Worm (Caenorhabditis elegans) whole organism, L4 larva: ENCODE results near the gene nhr-291.

Experiments
- D1046.2 ChIP-seq: fragments of 200-800 bp; sonication (Bioruptor generic); IDR thresholded peaks from 2 replicates; pipeline ENCODE4 v1.3.6; 2022; ENCODE audit warnings: missing genetic modification characterization, missing compliant biosample characterization
- F37D6.2 ChIP-seq: sonication (generic microtip); optimal IDR thresholded peaks from 2 replicates; lab custom pipeline; 2016; ENCODE audit warnings: mild to moderate bottlenecking, missing genetic modification characterization, missing compliant biosample characterization
- F44E2.7 ChIP-seq: fragments of 200-800 bp; sonication (Bioruptor generic); IDR thresholded peaks from 2 replicates; pipeline ENCODE4 v2.1.2; 2022; ENCODE audit warnings: missing genetic modification characterization, missing compliant biosample characterization
- F49E8.2 ChIP-seq: sonication (generic microtip); optimal IDR thresholded peaks from 2 replicates; lab custom pipeline; 2016; ENCODE audit warnings: missing compliant biosample characterization, mild to moderate bottlenecking, missing genetic modification characterization, borderline replicate concordance
- T20F7.1 ChIP-seq: fragments of 200-800 bp; sonication (Bioruptor generic); optimal IDR thresholded peaks from 2 replicates; lab custom pipeline; 2018; ENCODE audit warnings: mild to moderate bottlenecking, missing genetic modification characterization, missing compliant biosample characterization
- Y105C5A.15 ChIP-seq: fragments of 200-800 bp; sonication (Bioruptor generic); IDR thresholded peaks from 2 replicates; pipeline ENCODE4 v1.3.6; 2022; ENCODE audit warnings: missing genetic modification characterization, missing compliant biosample characterization
- Y5F2A.4 ChIP-seq: fragments of 200-800 bp; sonication (Bioruptor generic); optimal IDR thresholded peaks from 2 replicates; lab custom pipeline; 2018; ENCODE audit warnings: mild to moderate bottlenecking, missing genetic modification characterization, missing compliant biosample characterization
- ZK337.2 ChIP-seq: fragments of 200-800 bp; sonication (Bioruptor generic); IDR thresholded peaks from 2 replicates; pipeline ENCODE4 v1.3.6; 2022; ENCODE audit warnings: missing genetic modification reagents, missing genetic modification characterization, missing compliant biosample characterization
- ZK546.5 ChIP-seq, 2 experiments: sonication (generic microtip); optimal IDR thresholded peaks; 2 replicates each; lab custom pipeline; 2017; ENCODE audit warnings: missing biosample characterization in 2 of 2, missing genetic modification characterization in 2 of 2
- aly-2 ChIP-seq: sonication (generic microtip); optimal IDR thresholded peaks from 2 replicates; lab custom pipeline; 2018; ENCODE audit warnings: missing biosample characterization, missing genetic modification characterization
- ama-1 ChIP-seq: fragments of 150-350 bp; optimal IDR thresholded peaks from 2 replicates; lab custom pipeline; 2014; ENCODE audit warnings: inconsistent platforms, mixed read lengths
- attf-4 ChIP-seq: sonication (generic microtip); optimal IDR thresholded peaks from 3 replicates; lab custom pipeline; 2017; ENCODE audit warnings: missing biosample characterization, missing genetic modification characterization
- ceh-32 ChIP-seq: sonication (generic microtip); optimal IDR thresholded peaks from 2 replicates; lab custom pipeline; 2016; ENCODE audit warnings: mild to moderate bottlenecking, missing genetic modification characterization, missing compliant biosample characterization; ENCODE audit not compliant: poor library complexity
- ceh-62 ChIP-seq: sonication (generic microtip); optimal IDR thresholded peaks from 2 replicates; lab custom pipeline; 2017; ENCODE audit warnings: missing biosample characterization, missing genetic modification characterization
- ceh-82 ChIP-seq: sonication (generic microtip); optimal IDR thresholded peaks from 2 replicates; lab custom pipeline; 2017; ENCODE audit warnings: missing biosample characterization, missing genetic modification characterization
- daf-12 ChIP-seq: fragments of 150-350 bp; optimal IDR thresholded peaks from 2 replicates; lab custom pipeline; 2014; ENCODE audit warnings: missing biosample characterization, missing genetic modification reagents, missing genetic modification characterization
- daf-19 ChIP-seq: fragments of 200-800 bp; sonication (Bioruptor generic); conservative IDR thresholded peaks from 2 replicates; pipeline ENCODE4 v1.3.6; 2022; ENCODE audit warnings: missing genetic modification characterization, missing compliant biosample characterization
- dmd-6 ChIP-seq: fragments of 200-800 bp; sonication (Bioruptor generic); IDR thresholded peaks from 2 replicates; pipeline ENCODE4 v1.3.6; 2022; ENCODE audit warnings: missing genetic modification reagents, missing genetic modification characterization, missing compliant biosample characterization
- dmd-8 ChIP-seq: fragments of 200-800 bp; sonication (Bioruptor generic); IDR thresholded peaks from 2 replicates; pipeline ENCODE4 v1.3.6; 2022; ENCODE audit warnings: missing genetic modification characterization, missing compliant biosample characterization
- duxl-1 ChIP-seq: sonication (generic microtip); optimal IDR thresholded peaks from 2 replicates; lab custom pipeline; 2016; ENCODE audit warnings: mild to moderate bottlenecking, missing genetic modification characterization, moderate library complexity, missing compliant biosample characterization; ENCODE audit not compliant: poor library complexity
- fkh-10 ChIP-seq: fragments of 150-350 bp; optimal IDR thresholded peaks from 2 replicates; lab custom pipeline; 2014; ENCODE audit warnings: missing biosample characterization, missing genetic modification reagents, missing genetic modification characterization
- fos-1 ChIP-seq: fragments of 150-350 bp; optimal IDR thresholded peaks from 2 replicates; lab custom pipeline; 2014; ENCODE audit warnings: missing biosample characterization, missing genetic modification characterization
- lin-1 ChIP-seq: fragments of 200-800 bp; sonication (Bioruptor generic); IDR thresholded peaks from 2 replicates; pipeline ENCODE4 v1.3.6; 2022; ENCODE audit warnings: missing genetic modification reagents, missing genetic modification characterization, missing compliant biosample characterization
- lin-13 ChIP-seq: fragments of 150-350 bp; optimal IDR thresholded peaks from 2 replicates; lab custom pipeline; 2014; ENCODE audit warnings: missing biosample characterization, missing genetic modification reagents, missing genetic modification characterization
- lir-3 ChIP-seq: sonication (generic microtip); optimal IDR thresholded peaks from 2 replicates; lab custom pipeline; 2016; ENCODE audit warnings: mild to moderate bottlenecking, missing genetic modification characterization, missing compliant biosample characterization
- madf-5 ChIP-seq, 2 experiments: fragments of 200-800 bp; sonication (Bioruptor generic); IDR thresholded peaks; 2 replicates each; pipeline ENCODE4 v1.3.6; 2022; ENCODE audit warnings: missing compliant biosample characterization in 2 of 2, missing genetic modification characterization in 2 of 2
- nhr-10 ChIP-seq: fragments of 150-350 bp; optimal IDR thresholded peaks from 2 replicates; lab custom pipeline; 2014; ENCODE audit warnings: missing biosample characterization, missing genetic modification characterization
- nhr-11 ChIP-seq: fragments of 150-350 bp; optimal IDR thresholded peaks from 2 replicates; lab custom pipeline; 2014; ENCODE audit warnings: missing biosample characterization, missing genetic modification characterization
- nhr-237 ChIP-seq: sonication (generic microtip); optimal IDR thresholded peaks from 2 replicates; lab custom pipeline; 2017; ENCODE audit warnings: missing biosample characterization, missing genetic modification characterization
- nhr-25 ChIP-seq: sonication (generic microtip); optimal IDR thresholded peaks from 2 replicates; lab custom pipeline; 2017; ENCODE audit warnings: missing genetic modification characterization, mild to moderate bottlenecking, missing compliant biosample characterization, antibody characterized with exemption, moderate library complexity, borderline replicate concordance; ENCODE audit not compliant: insufficient read depth
- nhr-48 ChIP-seq: sonication (generic microtip); optimal IDR thresholded peaks from 2 replicates; lab custom pipeline; 2016; ENCODE audit warnings: mild to moderate bottlenecking, missing genetic modification characterization, missing compliant biosample characterization
- nhr-6 ChIP-seq: fragments of 150-350 bp; optimal IDR thresholded peaks from 2 replicates; lab custom pipeline; 2014; ENCODE audit warnings: missing biosample characterization, missing genetic modification characterization
- pqm-1 ChIP-seq: sonication (generic microtip); optimal IDR thresholded peaks from 2 replicates; lab custom pipeline; 2017; ENCODE audit warnings: missing biosample characterization, missing genetic modification characterization
- rbr-2 ChIP-seq: sonication (generic microtip); optimal IDR thresholded peaks from 2 replicates; lab custom pipeline; 2016; ENCODE audit warnings: missing genotype, missing genetic modification characterization, missing compliant biosample characterization
- sdz-12 ChIP-seq: fragments of 200-800 bp; sonication (Bioruptor generic); optimal IDR thresholded peaks from 2 replicates; lab custom pipeline; 2018; ENCODE audit warnings: mild to moderate bottlenecking, missing genetic modification characterization, missing compliant biosample characterization
- skn-1 ChIP-seq: fragments of 150-350 bp; optimal IDR thresholded peaks from 2 replicates; lab custom pipeline; 2014; ENCODE audit warnings: missing biosample characterization, missing genetic modification characterization
- unc-62 ChIP-seq, 3 experiments: fragments of 150-350 bp in 1 of 3; sonication (generic microtip); optimal IDR thresholded peaks in 2 of 3; peaks in 1 of 3; 1 replicate in 1 of 3; 2 replicates in 2 of 3; lab custom pipeline; 2014 to 2017; ENCODE audit warnings: missing biosample characterization in 3 of 3, missing genetic modification characterization in 3 of 3, missing genetic modification reagents in 3 of 3, missing genotype in 1 of 3
- vab-7 ChIP-seq: fragments of 200-800 bp; sonication (Bioruptor generic); IDR thresholded peaks from 2 replicates; pipeline ENCODE4 v1.3.6; 2022; ENCODE audit warnings: missing genetic modification reagents, missing genetic modification characterization, missing compliant biosample characterization
- zfp-2 ChIP-seq: sonication (generic microtip); optimal IDR thresholded peaks from 2 replicates; lab custom pipeline; 2016; ENCODE audit warnings: mild to moderate bottlenecking, missing genetic modification characterization, missing compliant biosample characterization
- ztf-7 ChIP-seq: fragments of 150-350 bp; optimal IDR thresholded peaks from 2 replicates; lab custom pipeline; 2014; ENCODE audit warnings: missing biosample characterization, missing genetic modification characterization

The nhr-291 gene

ce11 chrV:15305502-15305901 lies 13.3 kb upstream of the nhr-291 start, which contains the start of gene T26H8.5:
TSS of gene T26H8.5 (minus strand) at chrV:15305602.
- no peak for TF ChIP-seq T20F7.1 (GFP tag; lab: Kevin White, UChicago)
- no peak for TF ChIP-seq fos-1
- TF ChIP-seq lin-13: no peak
- no peak for TF ChIP-seq F37D6.2 (tag; lab: Kevin White, UChicago)
- no peak for TF ChIP-seq skn-1 (tag; lab: Kevin White, UChicago)
- no peak for TF ChIP-seq rbr-2 (tag; lab: Kevin White, UChicago)
- no peak for TF ChIP-seq ceh-82
- no peak for TF ChIP-seq Y5F2A.4 (GFP tag; lab: Kevin White, UChicago)
- TF ChIP-seq F49E8.2: no peak
- no peak for TF ChIP-seq ztf-7 (tag; lab: Kevin White, UChicago)
- no peak for TF ChIP-seq pqm-1 (tag; lab: Kevin White, UChicago)
- no peak for TF ChIP-seq fkh-10 (GFP tag; lab: Kevin White, UChicago)
- TF ChIP-seq nhr-11 (tag; lab: Kevin White, UChicago): no peak
- no peak for TF ChIP-seq lin-1 (GFP tag; lab: Robert Waterston, UW)
- no peak for TF ChIP-seq daf-19 (GFP tag; lab: Robert Waterston, UW)

- TF ChIP-seq nhr-6: no peak
- TF ChIP-seq duxl-1: no peak
- TF ChIP-seq unc-62 (GFP tag; optimal IDR thresholded peaks at IDR 0.05 in 1 of 2; lab: Kevin White, UChicago): no peak
- TF ChIP-seq unc-62 (tag; optimal IDR thresholded peaks at IDR 0.05; lab: Kevin White, UChicago): no peak
- no peak for TF ChIP-seq dmd-6 (GFP tag; lab: Robert Waterston, UW)
- no peak for TF ChIP-seq zfp-2
- TF ChIP-seq F44E2.7 (GFP tag; lab: Robert Waterston, UW): no peak
- TF ChIP-seq vab-7 (GFP tag; lab: Robert Waterston, UW): no peak
- no peak for TF ChIP-seq ama-1
- TF ChIP-seq, all 104 proteins: peak for 0
Measured at ce11 chrV:15306745-15307144, 12.0 kb upstream of the nhr-291 start, which contains the start of gene T26H8.4. TSS of gene T26H8.4 (minus strand) at chrV:15306845.

ce11 chrV:15309011-15309410 lies 9.8 kb upstream of the nhr-291 start, which contains the start of gene srz-10:
TSS of gene srz-10 (minus strand) at chrV:15309098.
- TF ChIP-seq ZK546.5 (tag; optimal IDR thresholded peaks at IDR 0.05; lab: Kevin White, UChicago) (no peak), D1046.2 (GFP tag; lab: Robert Waterston, UW) (no peak), nhr-10 (tag; lab: Kevin White, UChicago) (no peak), dmd-8 (GFP tag; lab: Robert Waterston, UW) (no peak), nhr-25 (no peak), nhr-48 (tag; lab: Kevin White, UChicago) (no peak), nhr-237 (tag; lab: Kevin White, UChicago) (no peak), ceh-62 (tag; lab: Kevin White, UChicago) (no peak), daf-12 (no peak), sdz-12 (GFP tag; lab: Kevin White, UChicago) (no peak), lir-3 (tag; lab: Kevin White, UChicago) (no peak), attf-4 (tag; lab: Kevin White, UChicago) (no peak), lin-1 (GFP tag; lab: Robert Waterston, UW) (no peak), ZK337.2 (GFP tag; lab: Robert Waterston, UW) (no peak), madf-5 (GFP tag; IDR thresholded peaks at IDR 0.05; lab: Robert Waterston, UW) (no peak), ceh-32 (no peak), Y105C5A.15 (GFP tag; lab: Robert Waterston, UW) (no peak), aly-2 (tag; lab: Kevin White, UChicago) (no peak)
- TF ChIP-seq, all 104 proteins: peak for 0
